Comparison of ENCODE assay signal across 5 worm cellular contexts in genomic region chrIII:13423414-13423813, ce11.
A peak's percentile ranks its signal among the peaks of the same experiment; 100 is the strongest.
TF ChIP-seq lines count a peak whose summit lies in the region.

exo-1 (plus strand) TSS chrIII:13423514.

TF ChIP-seq in whole organism, L1 larva, 84 proteins besides CTCF, POLR2A, EP300 and RAD21 (continued from another document and continues in another):
- TF ChIP-seq nhr-47 (tag; optimal IDR thresholded peaks at IDR 0.05; lab: Kevin White, UChicago) (peak; percentile 49), lin-35 (GFP tag; optimal IDR thresholded peaks at IDR 0.05; lab: Kevin White, UChicago) (peak; percentile 83 to 98), lir-3 (tag; optimal IDR thresholded peaks at IDR 0.05; lab: Kevin White, UChicago; ENCODE audit: poor library complexity) (peak; percentile 50), ceh-8 (GFP tag; optimal IDR thresholded peaks at IDR 0.05; lab: Kevin White, UChicago) (no peak), vab-15 (tag; optimal IDR thresholded peaks at IDR 0.05; lab: Kevin White, UChicago) (peak; percentile 26), lin-13 (GFP tag; optimal IDR thresholded peaks at IDR 0.05; lab: Kevin White, UChicago) (peak; percentile 58), unc-130 (tag; optimal IDR thresholded peaks at IDR 0.05; lab: Kevin White, UChicago) (peak; percentile 77), mep-1 (tag; optimal IDR thresholded peaks at IDR 0.05; lab: Kevin White, UChicago) (peak; percentile 10), nhr-90 (tag; optimal IDR thresholded peaks at IDR 0.05; lab: Kevin White, UChicago; ENCODE audit: poor library complexity) (peak; percentile 52), ceh-82 (tag; optimal IDR thresholded peaks at IDR 0.05; lab: Kevin White, UChicago) (peak in 1 of 3 experiments; percentile 37), lsy-2 (tag; optimal IDR thresholded peaks at IDR 0.05; lab: Kevin White, UChicago) (peak; percentile 40 to 89), efl-3 (GFP tag; optimal IDR thresholded peaks at IDR 0.05; lab: Kevin White, UChicago) (no peak), egl-27 (tag; optimal IDR thresholded peaks at IDR 0.05; lab: Kevin White, UChicago) (no peak), fkh-8 (tag; optimal IDR thresholded peaks at IDR 0.05; lab: Kevin White, UChicago) (peak; percentile 7), nhr-71 (tag; optimal IDR thresholded peaks at IDR 0.05; lab: Kevin White, UChicago) (peak; percentile 61), elt-3 (tag; optimal IDR thresholded peaks at IDR 0.05; lab: Kevin White, UChicago) (peak in 3 of 6 experiments; percentile 40 to 89 (median 45)), dpl-1 (GFP tag; optimal IDR thresholded peaks at IDR 0.05; lab: Kevin White, UChicago) (peak; percentile 86 to 91 (median 90)), lin-15B (tag; optimal IDR thresholded peaks at IDR 0.05; lab: Kevin White, UChicago) (peak; percentile 53), ceh-63 (GFP tag; optimal IDR thresholded peaks at IDR 0.05; lab: Kevin White, UChicago) (no peak), mdl-1 (tag; optimal IDR thresholded peaks at IDR 0.05; lab: Kevin White, UChicago) (peak in 1 of 2 experiments; percentile 18), skn-1 (tag; optimal IDR thresholded peaks at IDR 0.05; lab: Kevin White, UChicago) (peak; percentile 56), C16A3.4 (tag; optimal IDR thresholded peaks at IDR 0.05; lab: Kevin White, UChicago) (peak; percentile 95), rnt-1 (tag; optimal IDR thresholded peaks at IDR 0.05; lab: Kevin White, UChicago) (peak; percentile 50), snu-23 (GFP tag; optimal IDR thresholded peaks at IDR 0.05; lab: Kevin White, UChicago) (peak; percentile 63), C04F5.9 (tag; optimal IDR thresholded peaks at IDR 0.05; lab: Kevin White, UChicago) (no peak)

TF ChIP-seq in whole organism, L2 larva, 48 proteins besides CTCF, POLR2A, EP300 and RAD21 (continued from another document and continues in another):
- no peak for TF ChIP-seq ztf-11 (tag; optimal IDR thresholded peaks at IDR 0.05; lab: Kevin White, UChicago)
- no peak for TF ChIP-seq ama-1 (optimal IDR thresholded peaks at IDR 0.05; lab: Kevin White, UChicago)
- no peak for TF ChIP-seq elt-1 (tag; optimal IDR thresholded peaks at IDR 0.05; lab: Kevin White, UChicago)
- TF ChIP-seq mdl-1 (tag; optimal IDR thresholded peaks at IDR 0.05; lab: Kevin White, UChicago), result no peak
- TF ChIP-seq ztf-1 (GFP tag; conservative IDR thresholded peaks at IDR 0.05; lab: Robert Waterston, UW), result no peak
- no peak for TF ChIP-seq dmd-4 (tag; optimal IDR thresholded peaks at IDR 0.05; lab: Kevin White, UChicago)
- peak in 1 of 2 experiments; percentile 77 for TF ChIP-seq lsy-2 (tag; optimal IDR thresholded peaks at IDR 0.05; lab: Kevin White, UChicago)
- TF ChIP-seq R02D3.7 (tag; optimal IDR thresholded peaks at IDR 0.05; lab: Kevin White, UChicago), result no peak
- TF ChIP-seq egl-27 (tag; optimal IDR thresholded peaks at IDR 0.05; lab: Kevin White, UChicago), result no peak
- no peak for TF ChIP-seq Y55F3AM.14 (GFP tag; optimal IDR thresholded peaks at IDR 0.05; lab: Kevin White, UChicago)
- TF ChIP-seq ztf-4 (tag; optimal IDR thresholded peaks at IDR 0.05; lab: Kevin White, UChicago), result no peak
- TF ChIP-seq mab-5 (tag; optimal IDR thresholded peaks at IDR 0.05; lab: Kevin White, UChicago), result no peak
- no peak for TF ChIP-seq unc-62 (GFP tag; optimal IDR thresholded peaks at IDR 0.05; lab: Kevin White, UChicago)
- TF ChIP-seq nhr-129 (tag; optimal IDR thresholded peaks at IDR 0.05; lab: Kevin White, UChicago), result peak; percentile 70
- no peak for TF ChIP-seq nhr-77 (tag; optimal IDR thresholded peaks at IDR 0.05; lab: Kevin White, UChicago)
- peak; percentile 63 for TF ChIP-seq nhr-25 (tag; optimal IDR thresholded peaks at IDR 0.05; lab: Kevin White, UChicago)
- TF ChIP-seq elt-3 (tag; optimal IDR thresholded peaks at IDR 0.05; lab: Kevin White, UChicago), result no peak
- peak; percentile 66 for TF ChIP-seq crh-2 (tag; optimal IDR thresholded peaks at IDR 0.05; lab: Kevin White, UChicago)
- no peak for TF ChIP-seq ZK546.5 (tag; optimal IDR thresholded peaks at IDR 0.05; lab: Kevin White, UChicago)
- TF ChIP-seq gmeb-1 (tag; optimal IDR thresholded peaks at IDR 0.05; lab: Kevin White, UChicago), result peak; percentile 91
- TF ChIP-seq sma-9 (GFP tag; optimal IDR thresholded peaks at IDR 0.05; lab: Kevin White, UChicago), result peak; percentile 26
- TF ChIP-seq sma-9 (tag; optimal IDR thresholded peaks at IDR 0.05; lab: Kevin White, UChicago), result no peak
- peak; percentile 75 for TF ChIP-seq lin-13 (GFP tag; optimal IDR thresholded peaks at IDR 0.05; lab: Kevin White, UChicago)
- no peak for TF ChIP-seq aly-2 (tag; optimal IDR thresholded peaks at IDR 0.05; lab: Kevin White, UChicago)
- TF ChIP-seq ceh-16 (tag; optimal IDR thresholded peaks at IDR 0.05; lab: Kevin White, UChicago), result no peak
- no peak for TF ChIP-seq mbf-1 (tag; optimal IDR thresholded peaks at IDR 0.05; lab: Kevin White, UChicago)
- no peak for TF ChIP-seq skn-1 (tag; optimal IDR thresholded peaks at IDR 0.05; lab: Kevin White, UChicago)
- TF ChIP-seq nhr-11 (tag; optimal IDR thresholded peaks at IDR 0.05; lab: Kevin White, UChicago), result no peak
- TF ChIP-seq unc-39 (tag; optimal IDR thresholded peaks at IDR 0.05; lab: Kevin White, UChicago), result no peak

TF ChIP-seq in whole organism, L3 larva, 47 proteins besides CTCF, POLR2A, EP300 and RAD21 (continued from another document and continues in another):
- TF ChIP-seq elt-1 (tag; optimal IDR thresholded peaks at IDR 0.05; lab: Kevin White, UChicago) (no peak), eor-1 (tag; optimal IDR thresholded peaks at IDR 0.05; lab: Kevin White, UChicago) (no peak), elt-2 (tag; optimal IDR thresholded peaks at IDR 0.05; lab: Kevin White, UChicago) (no peak), aly-2 (tag; optimal IDR thresholded peaks at IDR 0.05; lab: Kevin White, UChicago) (no peak), lin-39 (tag; optimal IDR thresholded peaks at IDR 0.05; lab: Kevin White, UChicago) (no peak), zag-1 (tag; optimal IDR thresholded peaks at IDR 0.05; lab: Kevin White, UChicago) (no peak), hmg-11 (tag; optimal IDR thresholded peaks at IDR 0.05; lab: Kevin White, UChicago) (no peak), ceh-82 (tag; optimal IDR thresholded peaks at IDR 0.05; lab: Kevin White, UChicago) (no peak), lin-15B (tag; optimal IDR thresholded peaks at IDR 0.05; lab: Kevin White, UChicago) (peak; percentile 81), sea-2 (GFP tag; optimal IDR thresholded peaks at IDR 0.05; lab: Kevin White, UChicago) (no peak), nfya-1 (tag; optimal IDR thresholded peaks at IDR 0.05; lab: Kevin White, UChicago; ENCODE audit: insufficient read depth) (peak; percentile 70), nhr-23 (tag; optimal IDR thresholded peaks at IDR 0.05; lab: Kevin White, UChicago) (peak; percentile 82), R02D3.7 (tag; optimal IDR thresholded peaks at IDR 0.05; lab: Kevin White, UChicago) (no peak), fos-1 (tag; optimal IDR thresholded peaks at IDR 0.05; lab: Kevin White, UChicago) (no peak), daf-12 (tag; optimal IDR thresholded peaks at IDR 0.05; lab: Kevin White, UChicago) (no peak), fkh-10 (GFP tag; optimal IDR thresholded peaks at IDR 0.05; lab: Kevin White, UChicago) (no peak), ceh-9 (tag; optimal IDR thresholded peaks at IDR 0.05; lab: Kevin White, UChicago) (no peak), nhr-28 (tag; optimal IDR thresholded peaks at IDR 0.05; lab: Kevin White, UChicago) (no peak), jun-1 (tag; optimal IDR thresholded peaks at IDR 0.05; lab: Kevin White, UChicago) (no peak), unc-39 (tag; optimal IDR thresholded peaks at IDR 0.05; lab: Kevin White, UChicago) (no peak), egl-27 (tag; optimal IDR thresholded peaks at IDR 0.05; lab: Kevin White, UChicago) (no peak), nhr-11 (tag; optimal IDR thresholded peaks at IDR 0.05; lab: Kevin White, UChicago) (no peak), nhr-12 (tag; optimal IDR thresholded peaks at IDR 0.05; lab: Kevin White, UChicago) (no peak), mml-1 (tag; optimal IDR thresholded peaks at IDR 0.05; lab: Kevin White, UChicago) (no peak), snpc-4 (tag; optimal IDR thresholded peaks at IDR 0.05; lab: Kevin White, UChicago) (no peak), nhr-77 (tag; optimal IDR thresholded peaks at IDR 0.05; lab: Kevin White, UChicago) (no peak), ceh-28 (tag; optimal IDR thresholded peaks at IDR 0.05; lab: Kevin White, UChicago) (peak; percentile 71), nhr-43 (tag; optimal IDR thresholded peaks at IDR 0.05; lab: Kevin White, UChicago; ENCODE audit: poor library complexity, severe bottlenecking) (no peak), skn-1 (tag; optimal IDR thresholded peaks at IDR 0.05; lab: Kevin White, UChicago) (peak; percentile 29), mdl-1 (tag; optimal IDR thresholded peaks at IDR 0.05; lab: Kevin White, UChicago) (no peak)

TF ChIP-seq in whole organism, L4 larva, 104 proteins besides CTCF, POLR2A, EP300 and RAD21 (continued from another document and continues in another):
- TF ChIP-seq spr-3 (GFP tag; optimal IDR thresholded peaks at IDR 0.05; lab: Kevin White, UChicago) (no peak), saeg-2 (GFP tag; IDR thresholded peaks at IDR 0.05; lab: Robert Waterston, UW) (no peak), set-16 (GFP tag; IDR thresholded peaks at IDR 0.05; lab: Robert Waterston, UW) (no peak), zag-1 (tag; optimal IDR thresholded peaks at IDR 0.05; lab: Kevin White, UChicago) (no peak), nhr-102 (tag; optimal IDR thresholded peaks at IDR 0.05; lab: Kevin White, UChicago) (no peak), unc-62 (GFP tag; optimal IDR thresholded peaks at IDR 0.05 in 1 of 2; lab: Kevin White, UChicago) (no peak), unc-62 (tag; optimal IDR thresholded peaks at IDR 0.05; lab: Kevin White, UChicago) (no peak), lir-3 (tag; optimal IDR thresholded peaks at IDR 0.05; lab: Kevin White, UChicago) (no peak), mdt-29 (GFP tag; IDR thresholded peaks at IDR 0.05; lab: Robert Waterston, UW) (no peak), Y75B8A.6 (GFP tag; IDR thresholded peaks at IDR 0.05; lab: Robert Waterston, UW) (no peak), ceh-62 (tag; optimal IDR thresholded peaks at IDR 0.05; lab: Kevin White, UChicago) (no peak), ceh-44 (GFP tag; IDR thresholded peaks at IDR 0.05; lab: Robert Waterston, UW) (0 out of 2 replicates have a peak, but pooled peaks have one; percentile 29), lin-39 (tag; optimal IDR thresholded peaks at IDR 0.05; lab: Kevin White, UChicago) (no peak), skn-1 (tag; optimal IDR thresholded peaks at IDR 0.05; lab: Kevin White, UChicago) (no peak), nhr-76 (tag; optimal IDR thresholded peaks at IDR 0.05; lab: Kevin White, UChicago) (no peak), F26F4.8 (GFP tag; conservative IDR thresholded peaks at IDR 0.05; lab: Robert Waterston, UW) (no peak), attf-4 (tag; optimal IDR thresholded peaks at IDR 0.05; lab: Kevin White, UChicago) (no peak), madf-5 (GFP tag; IDR thresholded peaks at IDR 0.05; lab: Robert Waterston, UW) (no peak), ama-1 (optimal IDR thresholded peaks at IDR 0.05; lab: Kevin White, UChicago) (no peak), zip-2 (tag; optimal IDR thresholded peaks at IDR 0.05; lab: Kevin White, UChicago) (no peak), daf-16 (GFP tag; optimal IDR thresholded peaks at IDR 0.05; lab: Kevin White, UChicago) (no peak), daf-16 (tag; optimal IDR thresholded peaks at IDR 0.05; lab: Kevin White, UChicago) (no peak), spr-1 (tag; optimal IDR thresholded peaks at IDR 0.05; lab: Kevin White, UChicago) (no peak), jun-1 (tag; optimal IDR thresholded peaks at IDR 0.05; lab: Kevin White, UChicago) (no peak), dmd-8 (GFP tag; IDR thresholded peaks at IDR 0.05; lab: Robert Waterston, UW) (no peak), dve-1 (tag; optimal IDR thresholded peaks at IDR 0.05; lab: Kevin White, UChicago; ENCODE audit: insufficient read depth) (no peak), gei-8 (GFP tag; optimal IDR thresholded peaks at IDR 0.05; lab: Kevin White, UChicago) (no peak), mes-2 (tag; optimal IDR thresholded peaks at IDR 0.05; lab: Kevin White, UChicago; ENCODE audit: poor library complexity, severe bottlenecking) (peak; percentile 96), ceh-32 (tag; optimal IDR thresholded peaks at IDR 0.05; lab: Kevin White, UChicago; ENCODE audit: poor library complexity) (no peak), lim-7 (GFP tag; IDR thresholded peaks at IDR 0.05; lab: Robert Waterston, UW) (no peak), nhr-25 (tag; optimal IDR thresholded peaks at IDR 0.05; lab: Kevin White, UChicago; ENCODE audit: borderline replicate concordance, insufficient read depth) (no peak)

TF ChIP-seq in whole organism, young adult, 124 proteins besides CTCF, POLR2A, EP300 and RAD21 (continued from another document):
- TF ChIP-seq nhr-120 (GFP tag; IDR thresholded peaks at IDR 0.05; lab: Robert Waterston, UW) (no peak), lin-35 (GFP tag; optimal IDR thresholded peaks at IDR 0.05; lab: Kevin White, UChicago) (peak in 1 of 3 experiments; percentile 83), efl-1 (GFP tag; optimal IDR thresholded peaks at IDR 0.05; lab: Kevin White, UChicago) (peak; percentile 77), snpc-3.4 (tag; optimal IDR thresholded peaks at IDR 0.05; lab: Kevin White, UChicago) (peak; percentile 17), akir-1 (GFP tag; optimal IDR thresholded peaks at IDR 0.05; lab: Kevin White, UChicago) (no peak), egrh-3 (GFP tag; IDR thresholded peaks at IDR 0.05; lab: Robert Waterston, UW) (0 out of 2 replicates have a peak, but pooled peaks have one; percentile 18), ceh-58 (GFP tag; IDR thresholded peaks at IDR 0.05; lab: Robert Waterston, UW) (no peak), Y56A3A.18 (GFP tag; IDR thresholded peaks at IDR 0.05; lab: Robert Waterston, UW) (no peak), D2030.7 (GFP tag; IDR thresholded peaks at IDR 0.05; lab: Robert Waterston, UW) (peak; percentile 68), attf-3 (GFP tag; conservative IDR thresholded peaks at IDR 0.05; lab: Robert Waterston, UW) (0 out of 2 replicates have a peak, but pooled peaks have one; percentile 20), hrde-1 (tag; optimal IDR thresholded peaks at IDR 0.05; lab: Kevin White, UChicago; ENCODE audit: borderline replicate concordance) (no peak), B0261.1 (tag; optimal IDR thresholded peaks at IDR 0.05; lab: Kevin White, UChicago) (no peak), Y67H2A.10 (GFP tag; conservative IDR thresholded peaks at IDR 0.05; lab: Robert Waterston, UW) (no peak), F33H1.4 (GFP tag; IDR thresholded peaks at IDR 0.05; lab: Robert Waterston, UW) (peak; percentile 10; the same call in 1 of the 2 replicates), aptf-2 (GFP tag; conservative IDR thresholded peaks at IDR 0.05; lab: Robert Waterston, UW) (no peak), chd-7 (tag; optimal IDR thresholded peaks at IDR 0.05; lab: Kevin White, UChicago) (no peak), Y79H2A.3 (GFP tag; conservative IDR thresholded peaks at IDR 0.05; lab: Robert Waterston, UW) (no peak), madf-6 (GFP tag; IDR thresholded peaks at IDR 0.05; lab: Robert Waterston, UW) (no peak), hlh-12 (tag; optimal IDR thresholded peaks at IDR 0.05; lab: Kevin White, UChicago) (no peak), ceh-27 (GFP tag; optimal IDR thresholded peaks at IDR 0.05; lab: Kevin White, UChicago) (peak; percentile 46), snpc-1.3 (tag; optimal IDR thresholded peaks at IDR 0.05; lab: Kevin White, UChicago; ENCODE audit: insufficient read depth) (no peak)
